Worm (Caenorhabditis elegans): Measurements from ENCODE around the gene ver-4.

The ver-4 gene

DNA sequence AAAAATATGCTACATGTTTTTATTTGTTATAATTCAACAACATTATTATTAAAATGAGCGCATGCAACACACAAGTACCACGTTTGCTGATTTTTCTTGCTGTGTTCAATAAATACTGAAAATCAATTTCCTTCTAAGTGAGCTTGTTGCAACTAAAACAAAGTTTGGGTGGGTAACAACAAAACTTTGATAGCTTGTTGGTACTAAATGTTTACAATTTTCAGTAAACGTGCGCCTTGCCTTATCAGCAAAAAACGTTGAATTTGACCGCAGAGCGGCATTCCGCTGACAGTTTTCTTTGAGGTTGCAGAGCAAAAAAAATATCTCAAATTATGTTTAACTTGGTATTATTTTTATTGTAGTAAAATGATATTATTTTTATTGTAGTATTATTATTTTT, 777 bp upstream of the ver-4 start:
- TF ChIP-seq blmp-1 (tag; optimal IDR thresholded peaks at IDR 0.05; ENCODE audit: insufficient read depth), result no peak
- no peak for TF ChIP-seq nhr-129 (tag; optimal IDR thresholded peaks at IDR 0.05)
- TF ChIP-seq sma-3 (GFP tag; optimal IDR thresholded peaks at IDR 0.05), result no peak
- TF ChIP-seq ztf-11 (tag; optimal IDR thresholded peaks at IDR 0.05), result no peak
- TF ChIP-seq Y55F3AM.14 (GFP tag; optimal IDR thresholded peaks at IDR 0.05), result no peak
- TF ChIP-seq mbf-1 (tag; optimal IDR thresholded peaks at IDR 0.05), result no peak

- no peak for TF ChIP-seq Y55F3AM.14 (GFP tag; optimal IDR thresholded peaks at IDR 0.05)
- no peak for TF ChIP-seq nhr-129 (tag; optimal IDR thresholded peaks at IDR 0.05)
- no peak for TF ChIP-seq ZK546.5 (tag; optimal IDR thresholded peaks at IDR 0.05)
- no peak for TF ChIP-seq sem-4 (tag; optimal IDR thresholded peaks at IDR 0.05)
- no peak for TF ChIP-seq aly-2 (tag; optimal IDR thresholded peaks at IDR 0.05)
- no peak for TF ChIP-seq nhr-21 (tag; optimal IDR thresholded peaks at IDR 0.05)
- no peak for TF ChIP-seq zag-1 (tag; optimal IDR thresholded peaks at IDR 0.05)
- no peak for TF ChIP-seq crh-2 (tag; optimal IDR thresholded peaks at IDR 0.05)
- no peak for TF ChIP-seq skn-1 (tag; optimal IDR thresholded peaks at IDR 0.05)
- TF ChIP-seq nhr-6 (tag; optimal IDR thresholded peaks at IDR 0.05), result no peak
- no peak for TF ChIP-seq ceh-82 (tag; optimal IDR thresholded peaks at IDR 0.05)
- no peak for TF ChIP-seq gmeb-1 (tag; optimal IDR thresholded peaks at IDR 0.05)
- no peak for TF ChIP-seq nhr-12 (tag; optimal IDR thresholded peaks at IDR 0.05)
- TF ChIP-seq ztf-1 (GFP tag; conservative IDR thresholded peaks at IDR 0.05), result no peak
- no peak for TF ChIP-seq nhr-11 (tag; optimal IDR thresholded peaks at IDR 0.05)
- no peak for TF ChIP-seq mdl-1 (tag; optimal IDR thresholded peaks at IDR 0.05)
Measured at ce11 chrX:10989286-10989685, 7.1 kb downstream of the ver-4 start.

DNA sequence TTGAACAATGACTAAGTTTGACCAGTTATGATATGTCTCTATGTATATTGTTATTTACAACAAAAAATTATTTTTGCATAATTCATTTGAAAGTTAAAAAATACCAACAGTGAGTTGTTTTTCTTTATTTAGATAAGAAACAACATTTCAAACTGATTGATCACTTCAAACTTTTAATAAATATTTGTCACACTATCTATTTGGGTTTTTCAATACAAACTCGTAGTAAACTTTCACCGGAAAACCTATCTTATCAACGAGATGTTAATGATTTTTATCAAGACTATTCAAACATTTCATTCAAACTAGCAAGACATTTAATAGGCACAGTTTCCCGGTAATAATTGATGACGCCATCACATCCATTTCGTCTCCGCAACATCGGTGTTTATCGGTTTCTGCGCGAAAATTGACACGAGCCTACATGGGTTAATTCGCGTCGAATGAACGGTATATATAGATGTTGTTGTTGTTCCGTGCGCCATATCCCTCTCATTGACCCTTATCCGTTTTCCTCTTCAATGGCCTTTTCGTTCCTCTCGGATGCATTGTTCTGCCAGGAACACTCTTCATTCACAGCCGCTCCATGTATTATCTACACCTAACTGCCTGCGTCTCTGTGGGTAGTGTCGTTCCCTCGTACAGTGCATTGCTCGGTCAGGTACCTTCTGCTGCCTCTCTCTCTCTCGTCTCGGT, 8.2 kb downstream of the ver-4 start:
- TF ChIP-seq lin-39 (tag; optimal IDR thresholded peaks at IDR 0.05), result no peak
- peak; percentile 45 for TF ChIP-seq fos-1 (tag; optimal IDR thresholded peaks at IDR 0.05)

ce11 chrX:10990855-10991176, 8.7 kb downstream of the ver-4 start:
- TF ChIP-seq ztf-11 (tag; optimal IDR thresholded peaks at IDR 0.05) (no peak), F13H6.1 (tag; optimal IDR thresholded peaks at IDR 0.05) (no peak), unc-55 (GFP tag; optimal IDR thresholded peaks at IDR 0.05) (no peak)

ce11 chrX:10991352-10992172, 9.4 kb downstream of the ver-4 start:
- no peak for TF ChIP-seq elt-3 (tag; optimal IDR thresholded peaks at IDR 0.05)
- no peak for TF ChIP-seq ztf-4 (tag; optimal IDR thresholded peaks at IDR 0.05)
- no peak for TF ChIP-seq elt-1 (tag; optimal IDR thresholded peaks at IDR 0.05)
- TF ChIP-seq blmp-1 (tag; optimal IDR thresholded peaks at IDR 0.05; ENCODE audit: insufficient read depth), result no peak
- TF ChIP-seq sma-9 (GFP tag; optimal IDR thresholded peaks at IDR 0.05), result no peak
- TF ChIP-seq sma-9 (tag; optimal IDR thresholded peaks at IDR 0.05), result no peak
- TF ChIP-seq mab-5 (tag; optimal IDR thresholded peaks at IDR 0.05), result no peak
- no peak for TF ChIP-seq ztf-11 (tag; optimal IDR thresholded peaks at IDR 0.05)
- TF ChIP-seq dmd-4 (tag; optimal IDR thresholded peaks at IDR 0.05), result no peak
- no peak for TF ChIP-seq alr-1 (tag; optimal IDR thresholded peaks at IDR 0.05)
- no peak for TF ChIP-seq nhr-10 (tag; optimal IDR thresholded peaks at IDR 0.05)
- no peak for TF ChIP-seq ZK546.5 (tag; optimal IDR thresholded peaks at IDR 0.05)
- no peak for TF ChIP-seq skn-1 (tag; optimal IDR thresholded peaks at IDR 0.05)
- no peak for TF ChIP-seq peb-1 (tag; optimal IDR thresholded peaks at IDR 0.05)
